Worm (Caenorhabditis elegans) whole organism, young adult: Measurements from ENCODE around the gene duxl-1.

Experiments
- B0336.3 ChIP-seq: fragments of 200-800 bp; sonication (Bioruptor generic); IDR thresholded peaks from 2 replicates; pipeline ENCODE4 v1.3.6; 2022; ENCODE audit warnings: missing genetic modification characterization, missing compliant biosample characterization
- F23B12.7 ChIP-seq: sonication (generic microtip); optimal IDR thresholded peaks from 2 replicates; lab custom pipeline; 2017; ENCODE audit warnings: missing genetic modification characterization, mild to moderate bottlenecking, missing compliant biosample characterization, antibody characterized with exemption, moderate library complexity; ENCODE audit not compliant: insufficient read depth
- F33H1.4 ChIP-seq: fragments of 200-800 bp; sonication (Bioruptor generic); IDR thresholded peaks from 2 replicates; pipeline ENCODE4 v1.3.6; 2022; ENCODE audit warnings: missing genetic modification reagents, missing genetic modification characterization, missing compliant biosample characterization
- Y95B8A.8 ChIP-seq: fragments of 200-800 bp; sonication (Bioruptor generic); IDR thresholded peaks from 2 replicates; pipeline ENCODE4 v1.3.6; 2022; ENCODE audit warnings: missing genetic modification reagents, missing genetic modification characterization, missing compliant biosample characterization
- cebp-1 ChIP-seq, 2 experiments: fragments of 200-800 bp in 1 of 2; sonication (Bioruptor generic) in 1 of 2; sonication (generic microtip) in 1 of 2; IDR thresholded peaks in 1 of 2; optimal IDR thresholded peaks in 1 of 2; 2 replicates each; pipeline versions ENCODE4 v1.3.6 to Lab custom; 2017 to 2022; ENCODE audit warnings: missing compliant biosample characterization in 2 of 2, missing genetic modification characterization in 2 of 2, mild to moderate bottlenecking in 1 of 2, missing genetic modification reagents in 1 of 2, moderate library complexity in 1 of 2
- ceh-58 ChIP-seq: fragments of 200-800 bp; sonication (Bioruptor generic); IDR thresholded peaks from 2 replicates; pipeline ENCODE4 v1.3.6; 2022; ENCODE audit warnings: missing genetic modification characterization, missing compliant biosample characterization
- fkh-3 ChIP-seq: sonication (generic microtip); optimal IDR thresholded peaks from 2 replicates; lab custom pipeline; 2016; ENCODE audit warnings: mild to moderate bottlenecking, missing genetic modification characterization, missing compliant biosample characterization
- madf-3 ChIP-seq: fragments of 200-800 bp; sonication (Bioruptor generic); IDR thresholded peaks from 2 replicates; pipeline ENCODE4 v1.3.6; 2022; ENCODE audit warnings: missing genetic modification reagents, missing genetic modification characterization, missing compliant biosample characterization
- pha-4 ChIP-seq: fragments of 150-350 bp; sonication (generic microtip); optimal IDR thresholded peaks from 2 replicates; lab custom pipeline; 2014; ENCODE audit warnings: missing biosample characterization, missing genetic modification reagents, missing genetic modification characterization
- rpc-1 ChIP-seq, 2 experiments: fragments of 150-350 bp in 1 of 2; sonication (generic microtip) in 1 of 2; optimal IDR thresholded peaks; 2 replicates each; lab custom pipeline; 2014 to 2018; ENCODE audit warnings: missing biosample characterization in 1 of 2, missing genetic modification characterization in 1 of 2, missing genetic modification reagents in 1 of 2, missing genotype in 1 of 2
- unc-62 ChIP-seq: fragments of 150-350 bp; optimal IDR thresholded peaks from 2 replicates; lab custom pipeline; 2014; ENCODE audit warnings: missing biosample characterization, missing genetic modification reagents, missing genetic modification characterization
- zim-3 ChIP-seq: sonication (generic microtip); optimal IDR thresholded peaks from 2 replicates; lab custom pipeline; 2017; ENCODE audit warnings: mild to moderate bottlenecking, missing genetic modification characterization, moderate library complexity, missing compliant biosample characterization

DNA sequence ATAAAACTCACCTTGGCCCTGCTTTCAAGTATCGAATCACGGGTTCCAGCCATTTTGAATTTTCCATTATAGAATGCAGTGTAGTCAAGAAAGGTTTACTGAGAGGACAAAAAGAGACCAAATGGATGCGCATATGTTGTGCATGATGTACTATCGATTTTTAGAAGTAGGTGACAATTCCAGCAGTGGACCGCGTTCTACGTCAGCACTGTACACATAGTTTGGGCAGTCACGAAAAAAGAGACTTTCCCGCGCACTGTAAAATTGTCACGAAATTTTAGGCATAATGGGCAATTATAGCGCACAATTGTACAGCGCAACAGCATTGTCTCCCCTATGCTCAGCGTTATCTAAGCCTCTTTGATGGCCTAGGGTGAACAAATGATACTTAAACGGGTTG is 27.5 kb downstream of the duxl-1 start, which contains the start of gene fbxc-22:
- TF ChIP-seq unc-62 (no peak), zim-3 (tag; lab: Kevin White, UChicago) (no peak), rpc-1 (optimal IDR thresholded peaks at IDR 0.05; lab: Kevin White, UChicago) (no peak), rpc-1 (tag; optimal IDR thresholded peaks at IDR 0.05; lab: Kevin White, UChicago) (no peak), cebp-1 (GFP tag; IDR thresholded peaks at IDR 0.05; lab: Robert Waterston, UW) (no peak), cebp-1 (tag; optimal IDR thresholded peaks at IDR 0.05; lab: Kevin White, UChicago) (no peak), fkh-3 (tag; lab: Kevin White, UChicago) (no peak), B0336.3 (no peak), ceh-58 (GFP tag; lab: Robert Waterston, UW) (no peak), madf-3 (GFP tag; lab: Robert Waterston, UW) (no peak), F23B12.7 (no peak), pha-4 (tag; lab: Kevin White, UChicago) (no peak), F33H1.4 (GFP tag; lab: Robert Waterston, UW) (no peak), Y95B8A.8 (GFP tag; lab: Robert Waterston, UW) (no peak)
